Fruit fly (Drosophila melanogaster) whole organism, pupa: ENCODE results near the gene Atg12.
A peak's percentile ranks its signal among the peaks of the same experiment; 100 is the strongest.

ENCODE experiments used
- CG10348 ChIP-seq: fragments of 200-800 bp; sonication (Bioruptor generic); IDR thresholded peaks from 2 replicates; pipeline ENCODE4 v1.3.6; 2022; ENCODE audit warnings: missing biosample characterization, missing genetic modification characterization
- CG14655 ChIP-seq: fragments of 200-800 bp; sonication (Bioruptor generic); optimal IDR thresholded peaks from 3 replicates; lab custom pipeline; 2017; ENCODE audit warnings: mild to moderate bottlenecking, missing biosample characterization, missing genetic modification reagents, missing genetic modification characterization
- CG15710 ChIP-seq: fragments of 200-800 bp; sonication (Bioruptor generic); optimal IDR thresholded peaks from 2 replicates; lab custom pipeline; 2018; ENCODE audit warnings: missing biosample characterization, mild to moderate bottlenecking, missing genetic modification characterization, moderate library complexity
- CG32121 ChIP-seq: fragments of 200-800 bp; sonication (Bioruptor generic); IDR thresholded peaks from 2 replicates; pipeline ENCODE4 v1.3.6; 2022; ENCODE audit warnings: missing biosample characterization, missing genetic modification characterization
- CG4496 ChIP-seq: fragments of 200-800 bp; sonication (Bioruptor generic); IDR thresholded peaks from 3 replicates; pipeline ENCODE4 v1.3.6; 2022; ENCODE audit warnings: missing biosample characterization, missing genetic modification characterization
- CG9948 ChIP-seq: fragments of 200-800 bp; sonication (Bioruptor generic); optimal IDR thresholded peaks from 2 replicates; lab custom pipeline; 2018; ENCODE audit warnings: missing biosample characterization, mild to moderate bottlenecking, missing genetic modification characterization, moderate library complexity
- EcR ChIP-seq: fragments of 200-800 bp; sonication (Bioruptor generic); optimal IDR thresholded peaks from 3 replicates; lab custom pipeline; 2019; ENCODE audit warnings: missing biosample characterization, missing genetic modification characterization, mild to moderate bottlenecking, moderate library complexity, missing genetic modification reagents
- Ets98B ChIP-seq: fragments of 200-800 bp; sonication (Bioruptor generic); IDR thresholded peaks from 2 replicates; pipeline ENCODE4 v1.3.6; 2022; ENCODE audit warnings: missing biosample characterization, missing genetic modification characterization
- Snoo ChIP-seq: fragments of 200-800 bp; sonication (Bioruptor generic); optimal IDR thresholded peaks from 3 replicates; lab custom pipeline; 2017; ENCODE audit warnings: missing biosample characterization, mild to moderate bottlenecking, missing genetic modification characterization, inconsistent platforms

DNA sequence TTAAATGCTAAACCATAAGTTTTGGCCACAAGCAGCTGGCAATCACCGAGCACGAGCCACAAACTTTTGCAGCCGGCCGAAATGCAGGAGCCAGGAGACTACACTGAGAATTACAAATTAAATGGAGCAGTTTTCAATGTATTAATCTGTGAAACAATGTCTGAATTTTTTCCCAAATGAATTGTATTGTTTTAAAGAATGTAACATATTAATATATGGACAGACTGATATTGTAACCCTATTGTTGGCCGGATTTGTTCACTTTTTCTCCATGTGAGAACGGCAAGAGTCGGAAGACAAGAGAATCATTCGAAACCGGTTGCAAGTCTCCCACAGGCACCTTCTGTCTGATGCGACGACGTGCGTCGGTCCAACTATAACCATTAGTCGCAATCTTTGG is 21.7 kb upstream of the Atg12 start:
- TF ChIP-seq EcR (GFP tag; lab: Kevin White, UChicago): no peak
- TF ChIP-seq CG10348: no peak
- TF ChIP-seq CG15710 (tag; lab: Kevin White, UChicago): peak; percentile 87
- peak; percentile 83 for TF ChIP-seq CG4496 (GFP tag; lab: Robert Waterston, UW)
- TF ChIP-seq Ets98B (GFP tag; lab: Robert Waterston, UW): peak; percentile 65
- TF ChIP-seq CG14655: peak; percentile 93
- TF ChIP-seq CG9948 (tag; lab: Kevin White, UChicago): peak; percentile 87
- no peak for TF ChIP-seq CG32121 (GFP tag; lab: Robert Waterston, UW)
- peak; percentile 87 for TF ChIP-seq Snoo (tag; lab: Kevin White, UChicago)
